Worm (Caenorhabditis elegans) whole organism, L4 larva: ENCODE results near the gene F20D1.3.

Experiments
- F44E2.7 ChIP-seq: fragments of 200-800 bp; sonication (Bioruptor generic); IDR thresholded peaks from 2 replicates; pipeline ENCODE4 v2.1.2; 2022; ENCODE audit warnings: missing genetic modification characterization, missing compliant biosample characterization
- ama-1 ChIP-seq: fragments of 150-350 bp; optimal IDR thresholded peaks from 2 replicates; lab custom pipeline; 2014; ENCODE audit warnings: inconsistent platforms, mixed read lengths
- ceh-28 ChIP-seq: fragments of 150-350 bp; optimal IDR thresholded peaks from 2 replicates; lab custom pipeline; 2014; ENCODE audit warnings: missing biosample characterization, missing genetic modification reagents, missing genetic modification characterization
- ctbp-1 ChIP-seq: fragments of 200-800 bp; sonication (Bioruptor generic); IDR thresholded peaks from 2 replicates; pipeline ENCODE4 v1.3.6; 2022; ENCODE audit warnings: missing genetic modification reagents, missing genetic modification characterization, missing compliant biosample characterization
- dve-1 ChIP-seq: sonication (generic microtip); optimal IDR thresholded peaks from 2 replicates; lab custom pipeline; 2017; ENCODE audit warnings: antibody characterized with exemption, mild to moderate bottlenecking, missing genetic modification characterization, missing compliant biosample characterization; ENCODE audit not compliant: insufficient read depth
- egl-27 ChIP-seq: sonication (generic microtip); optimal IDR thresholded peaks from 3 replicates; lab custom pipeline; 2017; ENCODE audit warnings: missing biosample characterization, missing genetic modification reagents, missing genetic modification characterization
- fos-1 ChIP-seq: fragments of 150-350 bp; optimal IDR thresholded peaks from 2 replicates; lab custom pipeline; 2014; ENCODE audit warnings: missing biosample characterization, missing genetic modification characterization
- nhr-77 ChIP-seq: fragments of 150-350 bp; optimal IDR thresholded peaks from 2 replicates; lab custom pipeline; 2014; ENCODE audit warnings: missing biosample characterization, missing genetic modification characterization
- unc-62 ChIP-seq, 3 experiments: fragments of 150-350 bp in 1 of 3; sonication (generic microtip); optimal IDR thresholded peaks in 2 of 3; peaks in 1 of 3; 1 replicate in 1 of 3; 2 replicates in 2 of 3; lab custom pipeline; 2014 to 2017; ENCODE audit warnings: missing biosample characterization in 3 of 3, missing genetic modification characterization in 3 of 3, missing genetic modification reagents in 3 of 3, missing genotype in 1 of 3
- zfp-2 ChIP-seq: sonication (generic microtip); optimal IDR thresholded peaks from 2 replicates; lab custom pipeline; 2016; ENCODE audit warnings: mild to moderate bottlenecking, missing genetic modification characterization, missing compliant biosample characterization
- ztf-11 ChIP-seq: fragments of 150-350 bp; optimal IDR thresholded peaks from 2 replicates; lab custom pipeline; 2014; ENCODE audit warnings: missing biosample characterization, missing genetic modification characterization

DNA sequence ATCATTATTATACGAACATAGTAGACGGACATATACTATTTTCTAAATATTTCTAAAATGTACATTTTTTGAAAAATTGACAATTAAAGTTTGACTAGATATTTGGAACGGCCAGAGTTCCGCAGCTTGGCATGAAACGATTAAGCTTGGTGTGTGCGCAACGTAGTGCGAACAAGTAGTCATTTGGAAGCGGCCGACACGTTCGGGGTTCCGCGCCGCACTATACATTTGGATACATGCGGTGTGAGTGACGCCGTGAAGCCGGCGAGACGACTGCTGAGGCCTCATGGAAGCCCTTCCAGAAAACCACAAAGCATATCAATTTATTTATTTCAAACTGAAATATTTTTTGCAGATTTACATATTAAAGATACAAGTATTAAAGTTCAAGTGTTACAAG lies 37.7 kb upstream of the F20D1.3 start:
- TF ChIP-seq fos-1 (tag; lab: Kevin White, UChicago) (no peak), ctbp-1 (GFP tag; lab: Robert Waterston, UW) (no peak), ama-1 (lab: Kevin White, UChicago) (no peak), zfp-2 (tag; lab: Kevin White, UChicago) (no peak), ceh-28 (tag; lab: Kevin White, UChicago) (no peak), ztf-11 (no peak), F44E2.7 (GFP tag; lab: Robert Waterston, UW) (no peak), egl-27 (tag; lab: Kevin White, UChicago) (no peak), dve-1 (tag; lab: Kevin White, UChicago) (no peak), nhr-77 (no peak), unc-62 (GFP tag; optimal IDR thresholded peaks at IDR 0.05 in 1 of 2; lab: Kevin White, UChicago) (peak in 1 of 2 experiments; percentile 34), unc-62 (tag; optimal IDR thresholded peaks at IDR 0.05; lab: Kevin White, UChicago) (no peak)
